Fruit fly (Drosophila melanogaster) whole organism, embryonic: Measurements from ENCODE around the gene Sce.

Experiments used
- Abd-B ChIP-seq: fragments of 200-800 bp; sonication (Bioruptor generic); optimal IDR thresholded peaks from 2 replicates; lab custom pipeline; 2018; ENCODE audit warnings: missing biosample characterization, mild to moderate bottlenecking, missing genetic modification characterization, moderate library complexity
- Adf1 ChIP-seq: fragments of 200-800 bp; sonication (Bioruptor generic); IDR thresholded peaks from 2 replicates; pipeline ENCODE4 v1.3.6; 2022; ENCODE audit warnings: missing biosample characterization, missing genetic modification characterization
- Aef1 ChIP-seq: fragments of 200-800 bp; sonication (Bioruptor generic); IDR thresholded peaks from 3 replicates; pipeline ENCODE4 v1.3.6; 2022; ENCODE audit warnings: missing biosample characterization, missing genetic modification characterization
- Atf-2 ChIP-seq: fragments of 200-800 bp; sonication (Bioruptor generic); optimal IDR thresholded peaks from 2 replicates; lab custom pipeline; 2016; ENCODE audit warnings: missing biosample characterization, missing genetic modification characterization
- Atf3 ChIP-seq: fragments of 200-800 bp; sonication (Bioruptor generic); optimal IDR thresholded peaks from 3 replicates; lab custom pipeline; 2016; ENCODE audit warnings: missing biosample characterization, missing genetic modification characterization
- Awh ChIP-seq: fragments of 200-800 bp; sonication (Bioruptor generic); IDR thresholded peaks from 2 replicates; pipeline ENCODE4, ENCODE4 v1.3.6; 2022; ENCODE audit warnings: missing biosample characterization, missing genetic modification characterization
- Blimp-1 ChIP-seq: fragments of 200-800 bp; sonication (Bioruptor generic); optimal IDR thresholded peaks from 3 replicates; lab custom pipeline; 2018; ENCODE audit warnings: missing biosample characterization, missing genetic modification characterization, mild to moderate bottlenecking, moderate library complexity, missing genetic modification reagents
- CG1024 ChIP-seq: fragments of 200-800 bp; sonication (Bioruptor generic); IDR thresholded peaks from 2 replicates; pipeline ENCODE4 v1.3.6; 2022; ENCODE audit warnings: missing biosample characterization, missing genetic modification characterization
- CG11560 ChIP-seq: fragments of 200-800 bp; sonication (Bioruptor generic); IDR thresholded peaks from 3 replicates; pipeline ENCODE4 v1.3.6; 2022; ENCODE audit warnings: missing biosample characterization, missing genetic modification characterization
- CG12071 ChIP-seq: fragments of 200-800 bp; sonication (Bioruptor generic); optimal IDR thresholded peaks from 3 replicates; lab custom pipeline; 2018; ENCODE audit warnings: missing biosample characterization, mild to moderate bottlenecking, missing genetic modification characterization
- CG12219 ChIP-seq: fragments of 200-800 bp; sonication (Bioruptor generic); optimal IDR thresholded peaks from 3 replicates; lab custom pipeline; 2018; ENCODE audit warnings: missing biosample characterization, mild to moderate bottlenecking, missing genetic modification characterization
- CG13123 ChIP-seq: fragments of 200-800 bp; sonication (Bioruptor generic); optimal IDR thresholded peaks from 2 replicates; lab custom pipeline; 2016; ENCODE audit warnings: missing biosample characterization, missing genetic modification characterization
- CG15011 ChIP-seq: fragments of 200-800 bp; sonication (Bioruptor generic); optimal IDR thresholded peaks from 3 replicates; lab custom pipeline; 2018; ENCODE audit warnings: missing biosample characterization, mild to moderate bottlenecking, missing genetic modification characterization
- CG15696 ChIP-seq: fragments of 200-800 bp; sonication (Bioruptor generic); optimal IDR thresholded peaks from 2 replicates; lab custom pipeline; 2019; ENCODE audit warnings: missing biosample characterization, mild to moderate bottlenecking, missing genetic modification characterization, moderate library complexity
- CG17568 ChIP-seq: fragments of 200-800 bp; sonication (Bioruptor generic); optimal IDR thresholded peaks from 2 replicates; lab custom pipeline; 2018; ENCODE audit warnings: missing biosample characterization, mild to moderate bottlenecking, missing genetic modification characterization, moderate library complexity
- CG18011 ChIP-seq: fragments of 200-800 bp; sonication (Bioruptor generic); optimal IDR thresholded peaks from 2 replicates; lab custom pipeline; 2017; ENCODE audit warnings: missing biosample characterization, missing genetic modification characterization, mild to moderate bottlenecking, moderate library complexity, missing genotype
- CG30403 ChIP-seq: fragments of 200-800 bp; sonication (Bioruptor generic); optimal IDR thresholded peaks from 3 replicates; lab custom pipeline; 2016; ENCODE audit warnings: missing biosample characterization, missing genetic modification characterization
- CG31224 ChIP-seq: fragments of 200-800 bp; sonication (Bioruptor generic); IDR thresholded peaks from 2 replicates; pipeline ENCODE4 v1.3.6; 2022; ENCODE audit warnings: missing biosample characterization, missing genetic modification characterization
- CG5180 ChIP-seq: fragments of 200-800 bp; sonication (Bioruptor generic); optimal IDR thresholded peaks from 3 replicates; lab custom pipeline; 2017; ENCODE audit warnings: missing biosample characterization, missing genetic modification characterization, mild to moderate bottlenecking, moderate library complexity, missing genetic modification reagents
- CG6254 ChIP-seq: fragments of 200-800 bp; sonication (Bioruptor generic); optimal IDR thresholded peaks from 3 replicates; lab custom pipeline; 2017; ENCODE audit warnings: mild to moderate bottlenecking, missing biosample characterization, missing genetic modification reagents, missing genetic modification characterization
- CG7745 ChIP-seq: fragments of 200-800 bp; sonication (Bioruptor generic); optimal IDR thresholded peaks from 2 replicates; lab custom pipeline; 2018; ENCODE audit warnings: missing biosample characterization, mild to moderate bottlenecking, missing genetic modification characterization, moderate library complexity
- CG9215 ChIP-seq: fragments of 200-800 bp; sonication (Bioruptor generic); IDR thresholded peaks from 2 replicates; pipeline ENCODE4 v1.3.6; 2022; ENCODE audit warnings: missing biosample characterization, missing genetic modification characterization
- CG9797 ChIP-seq: fragments of 200-800 bp; sonication (Bioruptor generic); optimal IDR thresholded peaks from 3 replicates; lab custom pipeline; 2018; ENCODE audit warnings: missing biosample characterization, mild to moderate bottlenecking, missing genetic modification characterization
- CG9932 ChIP-seq: fragments of 200-800 bp; sonication (Bioruptor generic); IDR thresholded peaks from 2 replicates; pipeline ENCODE4 v1.3.6; 2022; ENCODE audit warnings: missing biosample characterization, missing genetic modification characterization
- CHES-1-like ChIP-seq: fragments of 200-800 bp; sonication (Bioruptor generic); optimal IDR thresholded peaks from 2 replicates; lab custom pipeline; 2016; ENCODE audit warnings: missing biosample characterization, missing genetic modification characterization
- CTCF ChIP-seq: fragments of 200-800 bp; sonication (Bioruptor generic); optimal IDR thresholded peaks from 2 replicates; lab custom pipeline; 2017; ENCODE audit warnings: missing biosample characterization, mild to moderate bottlenecking, missing genetic modification characterization, moderate library complexity
- CoRest ChIP-seq: fragments of 200-800 bp; sonication (Bioruptor generic); optimal IDR thresholded peaks from 3 replicates; lab custom pipeline; 2018; ENCODE audit warnings: missing biosample characterization, mild to moderate bottlenecking, missing genetic modification characterization, moderate library complexity
- E2f1 ChIP-seq: fragments of 200-800 bp; sonication (Bioruptor generic); IDR thresholded peaks from 2 replicates; pipeline ENCODE4 v1.3.6; 2022; ENCODE audit warnings: missing biosample characterization, missing genetic modification characterization
- H15 ChIP-seq: fragments of 200-800 bp; sonication (Bioruptor generic); IDR thresholded peaks from 3 replicates; pipeline ENCODE4 v1.3.6; 2022; ENCODE audit warnings: missing biosample characterization, missing genetic modification characterization
- H2.0 ChIP-seq: fragments of 200-800 bp; sonication (Bioruptor generic); IDR thresholded peaks from 2 replicates; pipeline ENCODE4 v1.3.6; 2022; ENCODE audit warnings: missing biosample characterization, missing genetic modification characterization
- Hand ChIP-seq: fragments of 200-800 bp; sonication (Bioruptor generic); optimal IDR thresholded peaks from 2 replicates; lab custom pipeline; 2017; ENCODE audit warnings: mild to moderate bottlenecking, missing biosample characterization, missing genetic modification reagents, missing genetic modification characterization
- Hmx ChIP-seq: fragments of 200-800 bp; sonication (Bioruptor generic); optimal IDR thresholded peaks from 2 replicates; lab custom pipeline; 2016; ENCODE audit warnings: missing biosample characterization, missing genetic modification characterization
- Hsf ChIP-seq: fragments of 200-800 bp; sonication (Bioruptor generic); optimal IDR thresholded peaks from 3 replicates; lab custom pipeline; 2016; ENCODE audit warnings: missing biosample characterization, missing genetic modification characterization
- NK7.1 ChIP-seq: fragments of 200-800 bp; sonication (Bioruptor generic); optimal IDR thresholded peaks from 3 replicates; lab custom pipeline; 2016; ENCODE audit warnings: missing biosample characterization, missing genetic modification characterization
- Sox102F ChIP-seq: fragments of 200-800 bp; sonication (Bioruptor generic); optimal IDR thresholded peaks from 2 replicates; lab custom pipeline; 2018; ENCODE audit warnings: missing biosample characterization, mild to moderate bottlenecking, missing genetic modification characterization, moderate library complexity
- Xrp1 ChIP-seq: fragments of 200-800 bp; sonication (Bioruptor generic); IDR thresholded peaks from 2 replicates; pipeline ENCODE4 v1.3.6; 2022; ENCODE audit warnings: missing biosample characterization, missing genetic modification characterization
- ac ChIP-seq: fragments of 200-800 bp; sonication (Bioruptor generic); optimal IDR thresholded peaks from 3 replicates; lab custom pipeline; 2017; ENCODE audit warnings: missing biosample characterization, mild to moderate bottlenecking, missing genetic modification characterization
- az2 ChIP-seq: fragments of 200-800 bp; sonication (Bioruptor generic); optimal IDR thresholded peaks from 3 replicates; lab custom pipeline; 2016; ENCODE audit warnings: missing biosample characterization, missing genetic modification characterization
- bowl ChIP-seq: fragments of 200-800 bp; sonication (Bioruptor generic); IDR thresholded peaks from 2 replicates; pipeline ENCODE4 v1.3.6; 2022; ENCODE audit warnings: missing biosample characterization, missing genetic modification characterization
- cad ChIP-seq: fragments of >200 bp; optimal IDR thresholded peaks from 2 replicates; lab custom pipeline; 2017; ENCODE audit warnings: missing biosample characterization, missing genetic modification characterization
- dimm ChIP-seq: fragments of 200-800 bp; sonication (Bioruptor generic); IDR thresholded peaks from 2 replicates; pipeline ENCODE4 v1.3.6; 2022; ENCODE audit warnings: missing biosample characterization, missing genetic modification characterization
- dysf ChIP-seq: fragments of 200-800 bp; sonication (Bioruptor generic); IDR thresholded peaks from 3 replicates; pipeline ENCODE4 v1.3.6; 2022; ENCODE audit warnings: missing biosample characterization, missing genetic modification characterization
- emc ChIP-seq: fragments of 200-800 bp; sonication (Bioruptor generic); optimal IDR thresholded peaks from 2 replicates; lab custom pipeline; 2016; ENCODE audit warnings: missing biosample characterization, missing genetic modification characterization
- fru ChIP-seq: fragments of >200 bp; optimal IDR thresholded peaks from 2 replicates; lab custom pipeline; 2017
- knrl ChIP-seq: fragments of 200-800 bp; sonication (Bioruptor generic); IDR thresholded peaks from 3 replicates; pipeline ENCODE4 v1.3.6; 2022; ENCODE audit warnings: missing biosample characterization, missing genetic modification characterization; ENCODE audit not compliant: partially characterized antibody
- lab ChIP-seq: fragments of 200-800 bp; sonication (Bioruptor generic); optimal IDR thresholded peaks from 3 replicates; lab custom pipeline; 2017; ENCODE audit warnings: missing biosample characterization, missing genetic modification characterization, mild to moderate bottlenecking, moderate library complexity, missing genetic modification reagents
- lilli ChIP-seq: fragments of 200-800 bp; sonication (Bioruptor generic); optimal IDR thresholded peaks from 3 replicates; lab custom pipeline; 2016; ENCODE audit warnings: missing biosample characterization, missing genetic modification characterization
- nmo ChIP-seq: fragments of 200-800 bp; sonication (Bioruptor generic); optimal IDR thresholded peaks from 2 replicates; lab custom pipeline; 2018; ENCODE audit warnings: missing biosample characterization, mild to moderate bottlenecking, missing genetic modification characterization, moderate library complexity
- ranshi ChIP-seq: fragments of 200-800 bp; sonication (Bioruptor generic); IDR thresholded peaks from 2 replicates; pipeline ENCODE4 v1.3.6; 2022; ENCODE audit warnings: missing biosample characterization, missing genetic modification characterization
- tna ChIP-seq: fragments of 200-800 bp; sonication (Bioruptor generic); IDR thresholded peaks from 2 replicates; pipeline ENCODE4 v1.3.6; 2022; ENCODE audit warnings: missing biosample characterization, missing genetic modification characterization; ENCODE audit not compliant: partially characterized antibody
- tx ChIP-seq: fragments of 200-800 bp; sonication (Bioruptor generic); optimal IDR thresholded peaks from 2 replicates; lab custom pipeline; 2016; ENCODE audit warnings: missing biosample characterization, missing genetic modification characterization

Sce gene

dm6 chr3R:27706581-27707181, 24.9 kb upstream of the Sce start, which contains the start of the genes CROT and CG12877 (continued):
- TF ChIP-seq Blimp-1 (GFP tag; lab: Kevin White, UChicago) (peak; percentile 60), Atf-2 (GFP tag; lab: Kevin White, UChicago) (peak; percentile 7), CG15011 (GFP tag; lab: Kevin White, UChicago) (no peak), nmo (GFP tag; lab: Kevin White, UChicago) (peak; percentile 91), Abd-B (peak; percentile 91), az2 (peak; percentile 84), CG17568 (GFP tag; lab: Kevin White, UChicago) (no peak), CG11560 (tag; lab: Robert Waterston, UW) (peak; percentile 33; the same call in 2 of the 3 replicates), CG7745 (tag; lab: Kevin White, UChicago) (no peak), CG5180 (GFP tag; lab: Kevin White, UChicago) (no peak), H15 (GFP tag; lab: Robert Waterston, UW) (peak; percentile 63; the same call in 2 of the 3 replicates), CoRest (peak; percentile 92), bowl (GFP tag; lab: Robert Waterston, UW) (no peak), CG31224 (GFP tag; lab: Robert Waterston, UW) (peak; percentile 66), H2.0 (GFP tag; lab: Robert Waterston, UW) (peak; percentile 83), ranshi (GFP tag; lab: Robert Waterston, UW) (peak; percentile 70; the same call in 1 of the 2 replicates), CG12219 (GFP tag; lab: Kevin White, UChicago) (peak; percentile 40), CG13123 (GFP tag; lab: Kevin White, UChicago) (peak; percentile 57), lab (GFP tag; lab: Kevin White, UChicago) (peak; percentile 75), CG9215 (peak; percentile 77), E2f1 (peak; percentile 47; the same call in 1 of the 2 replicates), Hsf (peak; percentile 75), Hmx (GFP tag; lab: Kevin White, UChicago) (no peak), Atf3 (GFP tag; lab: Kevin White, UChicago) (peak; percentile 22), CG15696 (tag; lab: Kevin White, UChicago) (peak; percentile 83), CG1024 (peak; percentile 53; the same call in 1 of the 2 replicates), CHES-1-like (GFP tag; lab: Kevin White, UChicago) (peak; percentile 57), knrl (peak; percentile 23; the same call in 1 of the 3 replicates), Awh (GFP tag; lab: Robert Waterston, UW) (peak; percentile 66; the same call in 1 of the 2 replicates), emc (no peak), NK7.1 (GFP tag; lab: Kevin White, UChicago) (no peak), fru (lab: Kevin White, UChicago) (no peak), dimm (GFP tag; lab: Robert Waterston, UW) (peak; percentile 29; the same call in 1 of the 2 replicates), ac (GFP tag; lab: Kevin White, UChicago) (no peak), Xrp1 (GFP tag; lab: Robert Waterston, UW) (peak; percentile 76), CG30403 (GFP tag; lab: Kevin White, UChicago) (peak; percentile 91), tx (no peak), lilli (GFP tag; lab: Kevin White, UChicago) (peak; percentile 86), Adf1 (GFP tag; lab: Robert Waterston, UW) (peak; percentile 41), CTCF (GFP tag; lab: Kevin White, UChicago) (no peak), Sox102F (GFP tag; lab: Kevin White, UChicago) (peak; percentile 81), CG6254 (no peak), dysf (GFP tag; lab: Robert Waterston, UW) (peak; percentile 82), cad (GFP tag; lab: Kevin White, UChicago) (no peak), Hand (GFP tag; lab: Kevin White, UChicago) (no peak), Aef1 (peak; percentile 72), tna (GFP tag; lab: Robert Waterston, UW) (no peak), CG18011 (GFP tag; lab: Kevin White, UChicago) (peak; percentile 76), CG12071 (GFP tag; lab: Kevin White, UChicago) (peak; percentile 16), CG9797 (peak; percentile 35), CG9932 (GFP tag; lab: Robert Waterston, UW) (peak; percentile 84)
